Fruit fly (Drosophila melanogaster) whole organism, wandering third instar larva: ENCODE measurements around the gene CG14424.

ENCODE experiments used
- Dif ChIP-seq: fragments of 200-275, 200-300 bp; sonication (Bioruptor generic); optimal IDR thresholded peaks from 2 replicates; lab custom pipeline; 2018; ENCODE audit warnings: missing biosample characterization, missing genetic modification characterization; ENCODE audit not compliant: partially characterized antibody
- Hr78 ChIP-seq: fragments of >200 bp; optimal IDR thresholded peaks from 2 replicates; lab custom pipeline; 2017; ENCODE audit warnings: missing biosample characterization, missing genetic modification characterization
- Jra ChIP-seq: sonication (Bioruptor generic); optimal IDR thresholded peaks from 2 replicates; lab custom pipeline; 2016; ENCODE audit warnings: missing biosample characterization, missing genetic modification characterization
- Rel ChIP-seq, 2 experiments: fragments of 200-800 bp; sonication (Bioruptor generic) in 1 of 2; optimal IDR thresholded peaks; 2 replicates in 1 of 2; 3 replicates in 1 of 2; lab custom pipeline; 2016 to 2019; ENCODE audit warnings: mild to moderate bottlenecking in 2 of 2, missing biosample characterization in 2 of 2, missing genetic modification characterization in 2 of 2, moderate library complexity in 1 of 2
- br ChIP-seq: fragments of 200-800 bp; sonication (Bioruptor generic); optimal IDR thresholded peaks from 2 replicates; lab custom pipeline; 2016; ENCODE audit warnings: missing biosample characterization, missing genetic modification characterization
- dsf ChIP-seq: sonication (Bioruptor generic); optimal IDR thresholded peaks from 2 replicates; lab custom pipeline; 2016; ENCODE audit warnings: missing biosample characterization, missing genetic modification characterization, borderline replicate concordance
- h ChIP-seq: fragments of 200-800 bp; sonication (Bioruptor generic); optimal IDR thresholded peaks from 3 replicates; lab custom pipeline; 2016; ENCODE audit warnings: missing biosample characterization, mild to moderate bottlenecking, missing genetic modification characterization
- pan ChIP-seq: fragments of >200 bp; optimal IDR thresholded peaks from 2 replicates; lab custom pipeline; 2017
- psq ChIP-seq: fragments of 200-800 bp; sonication (Bioruptor generic); optimal IDR thresholded peaks from 3 replicates; lab custom pipeline; 2017; ENCODE audit warnings: missing biosample characterization, mild to moderate bottlenecking, missing genetic modification characterization, moderate library complexity
- usp ChIP-seq: fragments of >200 bp; optimal IDR thresholded peaks from 2 replicates; lab custom pipeline; 2017; ENCODE audit warnings: missing biosample characterization, missing genetic modification characterization

DNA sequence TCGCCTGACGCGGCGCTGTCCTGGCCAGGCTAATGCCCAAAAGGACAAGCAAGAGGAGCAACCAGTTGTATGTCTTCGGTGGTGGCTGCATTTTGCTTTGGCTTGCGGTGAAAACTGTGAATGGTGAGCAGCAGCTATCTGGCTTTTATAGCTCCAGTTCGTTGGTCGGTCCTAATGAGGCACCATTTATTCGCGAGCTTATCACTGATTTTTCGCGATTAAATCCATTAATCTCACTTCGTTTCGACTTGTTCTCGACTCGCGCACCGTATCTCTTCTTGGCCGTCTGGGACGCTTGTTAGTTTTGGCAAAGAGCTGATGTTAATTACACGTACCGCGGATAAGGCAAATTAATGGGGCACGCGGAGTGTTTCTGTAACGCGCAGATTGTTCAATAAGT lies 50.6 kb downstream of the CG14424 start, which contains the start of gene CG14417:
- TF ChIP-seq h (GFP tag; lab: Kevin White, UChicago): no peak
- TF ChIP-seq Hr78 (GFP tag; lab: Kevin White, UChicago): no peak
- no peak for TF ChIP-seq Jra
- TF ChIP-seq usp (GFP tag; lab: Kevin White, UChicago): no peak
- TF ChIP-seq br (GFP tag; lab: Kevin White, UChicago): no peak
- TF ChIP-seq dsf: no peak
- no peak for TF ChIP-seq psq (GFP tag; lab: Kevin White, UChicago)
- no peak for TF ChIP-seq Rel (GFP tag; optimal IDR thresholded peaks at IDR 0.05; lab: Kevin White, UChicago)
- no peak for TF ChIP-seq Rel (tag; optimal IDR thresholded peaks at IDR 0.05; lab: Kevin White, UChicago)
- no peak for TF ChIP-seq Dif (GFP tag; lab: Kevin White, UChicago)
- no peak for TF ChIP-seq pan
